Worm (Caenorhabditis elegans) whole organism, young adult: ENCODE measurements around the gene Y39A1C.1.

Experiments
- mxl-1 ChIP-seq: sonication (generic microtip); optimal IDR thresholded peaks from 2 replicates; lab custom pipeline; 2016; ENCODE audit warnings: missing genetic modification characterization, missing compliant biosample characterization
- snpc-4 ChIP-seq, 5 experiments: fragments of 150-350 bp in 1 of 5; sonication (generic microtip) in 4 of 5; optimal IDR thresholded peaks; 2 replicates each; lab custom pipeline; 2014 to 2018; ENCODE audit warnings: missing genetic modification characterization in 5 of 5, missing biosample characterization in 3 of 5, antibody characterized with exemption in 2 of 5, mild to moderate bottlenecking in 2 of 5, missing compliant biosample characterization in 2 of 5, missing genotype in 2 of 5, moderate library complexity in 2 of 5, missing genetic modification reagents in 1 of 5
- unc-62 ChIP-seq: fragments of 150-350 bp; optimal IDR thresholded peaks from 2 replicates; lab custom pipeline; 2014; ENCODE audit warnings: missing biosample characterization, missing genetic modification reagents, missing genetic modification characterization

DNA sequence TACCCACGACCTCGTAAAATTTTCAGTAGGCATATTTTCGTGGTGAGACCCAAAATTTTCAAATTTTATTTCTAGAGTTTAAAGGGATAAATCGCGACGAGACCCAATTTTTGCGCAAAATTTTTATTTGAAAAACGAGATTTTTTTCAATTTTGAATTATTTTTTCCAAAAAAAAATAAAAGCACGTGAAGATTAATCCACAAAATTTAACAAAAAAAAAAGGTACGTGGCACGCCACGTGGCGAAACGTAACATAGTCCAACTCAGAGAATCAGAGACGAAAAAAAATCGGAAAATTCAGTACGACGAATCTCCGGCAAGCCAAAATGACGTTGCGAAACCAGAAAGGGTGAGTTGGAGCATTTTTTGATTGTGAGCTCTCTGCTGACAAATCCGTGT lies 19.9 kb downstream of the Y39A1C.1 start, which contains the start of gene C44B9.2:
- TF ChIP-seq unc-62 (GFP tag; lab: Kevin White, UChicago) (no peak), mxl-1 (tag; lab: Kevin White, UChicago) (no peak), snpc-4 (GFP tag; optimal IDR thresholded peaks at IDR 0.05; lab: Kevin White, UChicago) (no peak), snpc-4 (tag; optimal IDR thresholded peaks at IDR 0.05; lab: Kevin White, UChicago) (no peak)
